Fruit fly (Drosophila melanogaster): ENCODE results near the gene rpr.

The rpr gene

dm6 chr3L:18400010-18400470 lies 1.8 kb upstream of the rpr start:
- TF ChIP-seq dsf (GFP tag; optimal IDR thresholded peaks at IDR 0.05; ENCODE audit: borderline replicate concordance) (no peak), CG32264 (GFP tag; optimal IDR thresholded peaks at IDR 0.05) (no peak), ey (GFP tag; optimal IDR thresholded peaks at IDR 0.05) (no peak), Vsx2 (GFP tag; optimal IDR thresholded peaks at IDR 0.05; ENCODE audit: partially characterized antibody) (no peak), GATAd (GFP tag; optimal IDR thresholded peaks at IDR 0.05) (no peak), Hr83 (GFP tag; optimal IDR thresholded peaks at IDR 0.05; ENCODE audit: poor library complexity, severe bottlenecking) (no peak), HLH106 (tag; optimal IDR thresholded peaks at IDR 0.05) (no peak), Dif (GFP tag; optimal IDR thresholded peaks at IDR 0.05; ENCODE audit: partially characterized antibody) (no peak), tai (GFP tag; optimal IDR thresholded peaks at IDR 0.05) (no peak), sv (GFP tag; optimal IDR thresholded peaks at IDR 0.05) (no peak), Abd-B (GFP tag; optimal IDR thresholded peaks at IDR 0.05) (no peak), dmrt93B (GFP tag; optimal IDR thresholded peaks at IDR 0.05) (no peak), rgr (GFP tag; optimal IDR thresholded peaks at IDR 0.05) (no peak), pan (optimal IDR thresholded peaks at IDR 0.05) (no peak), Rel (GFP tag; optimal IDR thresholded peaks at IDR 0.05) (no peak), Rel (tag; optimal IDR thresholded peaks at IDR 0.05) (no peak), Hr78 (GFP tag; optimal IDR thresholded peaks at IDR 0.05) (no peak)

DNA sequence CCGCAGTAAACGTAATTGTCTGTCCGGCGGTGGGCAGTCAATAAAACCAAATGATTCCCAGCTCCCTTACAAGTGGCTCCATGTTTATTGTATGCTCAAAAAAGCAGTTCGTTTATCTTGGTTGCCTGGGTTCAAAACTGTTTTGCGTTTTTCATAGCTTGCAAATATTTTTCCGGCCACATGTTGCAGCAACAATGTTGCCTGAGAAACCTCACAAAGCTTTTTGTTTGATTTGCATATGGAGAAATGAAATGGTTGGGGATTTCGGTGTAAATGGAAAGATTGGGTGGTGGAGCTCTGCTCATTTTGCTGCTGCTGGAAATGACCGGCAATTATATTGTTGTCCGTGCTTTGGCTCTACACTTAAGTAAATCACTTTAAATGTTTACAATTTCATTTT lies 12.7 kb downstream of the rpr start:
- TF ChIP-seq N (GFP tag; optimal IDR thresholded peaks at IDR 0.05) (no peak), jim (GFP tag; optimal IDR thresholded peaks at IDR 0.05) (no peak), psq (GFP tag; optimal IDR thresholded peaks at IDR 0.05) (no peak), brk (GFP tag; optimal IDR thresholded peaks at IDR 0.05) (no peak), dmrt93B (GFP tag; optimal IDR thresholded peaks at IDR 0.05) (no peak), Hnf4 (GFP tag; optimal IDR thresholded peaks at IDR 0.05) (no peak), rgr (GFP tag; optimal IDR thresholded peaks at IDR 0.05) (no peak), fru (GFP tag; optimal IDR thresholded peaks at IDR 0.05) (no peak), Rel (GFP tag; optimal IDR thresholded peaks at IDR 0.05) (no peak), Rel (tag; optimal IDR thresholded peaks at IDR 0.05) (no peak), Hr83 (GFP tag; optimal IDR thresholded peaks at IDR 0.05; ENCODE audit: poor library complexity, severe bottlenecking) (no peak), Abd-B (GFP tag; optimal IDR thresholded peaks at IDR 0.05) (no peak), sv (GFP tag; optimal IDR thresholded peaks at IDR 0.05) (no peak), dl (GFP tag; optimal IDR thresholded peaks at IDR 0.05; ENCODE audit: insufficient read depth in 1 of 2, partially characterized antibody in 2 of 2) (no peak), sage (GFP tag; optimal IDR thresholded peaks at IDR 0.05) (no peak), CrebA (GFP tag; optimal IDR thresholded peaks at IDR 0.05; ENCODE audit: borderline replicate concordance) (no peak), lola (GFP tag; optimal IDR thresholded peaks at IDR 0.05) (no peak), Jra (GFP tag; optimal IDR thresholded peaks at IDR 0.05) (no peak)

DNA sequence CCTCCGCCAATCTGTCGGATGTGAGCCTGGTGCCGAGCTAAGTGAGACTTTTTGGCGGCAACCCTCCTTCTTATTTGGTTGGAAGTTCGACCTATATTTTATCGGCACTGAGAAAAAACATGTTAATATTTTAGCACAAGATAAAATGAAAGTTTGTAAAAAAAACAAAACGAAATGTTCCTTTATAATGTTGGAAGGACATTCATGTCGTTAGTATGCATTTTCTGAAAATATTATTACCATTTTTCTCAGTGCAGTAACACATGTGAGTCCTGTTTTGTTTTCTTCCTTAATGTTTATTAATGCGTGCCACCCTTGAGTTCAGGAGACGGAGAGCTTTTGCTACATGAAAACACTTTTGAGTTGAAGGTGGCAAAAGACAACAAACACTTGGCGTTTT lies 30.4 kb downstream of the rpr start:
- TF ChIP-seq Hnf4 (GFP tag; optimal IDR thresholded peaks at IDR 0.05) (no peak), brk (GFP tag; optimal IDR thresholded peaks at IDR 0.05) (no peak), fru (GFP tag; optimal IDR thresholded peaks at IDR 0.05) (no peak), Mio (GFP tag; optimal IDR thresholded peaks at IDR 0.05) (no peak), Jra (GFP tag; optimal IDR thresholded peaks at IDR 0.05) (no peak), dsf (GFP tag; optimal IDR thresholded peaks at IDR 0.05; ENCODE audit: borderline replicate concordance) (no peak), HLH106 (tag; optimal IDR thresholded peaks at IDR 0.05) (no peak), Hr78 (GFP tag; optimal IDR thresholded peaks at IDR 0.05) (no peak), Sp1 (GFP tag; optimal IDR thresholded peaks at IDR 0.05) (no peak), tai (GFP tag; optimal IDR thresholded peaks at IDR 0.05) (no peak), dl (GFP tag; optimal IDR thresholded peaks at IDR 0.05; ENCODE audit: insufficient read depth in 1 of 2, partially characterized antibody in 2 of 2) (no peak), N (GFP tag; optimal IDR thresholded peaks at IDR 0.05) (no peak), br (GFP tag; optimal IDR thresholded peaks at IDR 0.05) (no peak), dmrt93B (GFP tag; optimal IDR thresholded peaks at IDR 0.05) (no peak), lola (GFP tag; optimal IDR thresholded peaks at IDR 0.05) (no peak)

dm6 chr3L:18361374-18361773 lies 36.9 kb downstream of the rpr start:
- no peak for TF ChIP-seq Hr83 (GFP tag; optimal IDR thresholded peaks at IDR 0.05; ENCODE audit: poor library complexity, severe bottlenecking)
- TF ChIP-seq dl (GFP tag; optimal IDR thresholded peaks at IDR 0.05; ENCODE audit: insufficient read depth in 1 of 2, partially characterized antibody in 2 of 2): no peak
- no peak for TF ChIP-seq Abd-B (GFP tag; optimal IDR thresholded peaks at IDR 0.05)
- TF ChIP-seq brk (GFP tag; optimal IDR thresholded peaks at IDR 0.05): no peak
- no peak for TF ChIP-seq Dfd (GFP tag; optimal IDR thresholded peaks at IDR 0.05)
- TF ChIP-seq br (GFP tag; optimal IDR thresholded peaks at IDR 0.05): no peak
- TF ChIP-seq usp (GFP tag; optimal IDR thresholded peaks at IDR 0.05): no peak
- no peak for TF ChIP-seq jim (GFP tag; optimal IDR thresholded peaks at IDR 0.05)
- no peak for TF ChIP-seq Mio (GFP tag; optimal IDR thresholded peaks at IDR 0.05)
- no peak for TF ChIP-seq OdsH (GFP tag; optimal IDR thresholded peaks at IDR 0.05)
- TF ChIP-seq HLH106 (tag; optimal IDR thresholded peaks at IDR 0.05): no peak
- no peak for TF ChIP-seq Hr78 (GFP tag; optimal IDR thresholded peaks at IDR 0.05)
- TF ChIP-seq h (GFP tag; optimal IDR thresholded peaks at IDR 0.05): no peak
- no peak for TF ChIP-seq dsf (GFP tag; optimal IDR thresholded peaks at IDR 0.05; ENCODE audit: borderline replicate concordance)
- no peak for TF ChIP-seq tai (GFP tag; optimal IDR thresholded peaks at IDR 0.05)
- TF ChIP-seq GATAd (GFP tag; optimal IDR thresholded peaks at IDR 0.05): no peak
- no peak for TF ChIP-seq Jra (GFP tag; optimal IDR thresholded peaks at IDR 0.05)
